Worm (Caenorhabditis elegans): ENCODE results near the gene T22D1.18.

DNA sequence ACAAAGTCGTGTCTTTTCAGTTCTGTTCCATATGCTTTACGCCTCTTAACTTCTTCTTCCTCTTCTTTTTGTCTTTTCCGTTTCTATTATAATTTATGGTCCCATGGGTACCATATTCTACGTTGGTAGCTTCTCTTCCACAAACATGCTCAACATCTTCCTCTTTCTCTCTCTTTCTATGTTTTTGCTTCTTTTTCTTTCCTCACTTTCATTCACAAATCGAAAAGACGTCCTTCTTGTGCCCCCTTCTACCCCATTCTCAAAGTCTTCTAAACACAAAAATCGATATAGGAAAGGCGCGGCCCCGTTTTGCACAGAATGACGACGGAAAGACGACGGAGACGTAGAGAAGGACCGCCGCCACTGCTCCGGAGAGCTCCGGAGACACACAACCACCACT is 38.7 kb upstream of the T22D1.18 start:
- TF ChIP-seq flt-1 (GFP tag; IDR thresholded peaks at IDR 0.05), result no peak
- no peak for TF ChIP-seq ama-1 (optimal IDR thresholded peaks at IDR 0.05)
- TF ChIP-seq hmbx-1 (tag; optimal IDR thresholded peaks at IDR 0.05), result no peak
